Fruit fly (Drosophila melanogaster) Kc167 (cell line): Measurements from ENCODE around the gene CG17124.

Experiments used
- Myc ChIP-seq: fragments of >200 bp; optimal IDR thresholded peaks from 2 replicates; lab custom pipeline; 2017; ENCODE audit warnings: missing external identifiers
- h ChIP-seq: fragments of >200 bp; optimal IDR thresholded peaks from 3 replicates; lab custom pipeline; 2018; ENCODE audit warnings: missing external identifiers
- psq ChIP-seq: fragments of >200 bp; optimal IDR thresholded peaks from 2 replicates; lab custom pipeline; 2017; ENCODE audit warnings: missing external identifiers
- ttk ChIP-seq: sonication (Bioruptor generic); optimal IDR thresholded peaks from 2 replicates; lab custom pipeline; 2017; ENCODE audit warnings: missing external identifiers

DNA sequence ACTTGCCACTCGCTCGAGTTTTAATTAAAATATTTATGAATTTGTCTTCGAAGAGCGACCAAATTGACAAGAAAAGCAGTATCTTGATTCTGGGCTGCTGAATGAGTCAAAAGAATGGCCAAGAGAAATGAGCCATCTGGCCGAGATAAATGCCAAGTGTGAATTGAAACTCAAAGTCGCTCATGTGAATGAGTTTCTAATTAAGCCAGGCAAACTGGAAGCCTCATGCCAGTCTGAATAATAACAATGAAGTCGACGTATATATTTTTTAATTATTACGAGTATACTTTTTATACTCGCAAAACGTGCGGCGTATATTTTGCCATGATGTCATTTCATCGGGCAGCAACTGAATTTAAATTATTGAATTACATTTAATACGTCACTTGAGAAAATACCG lies 46.8 kb downstream of the CG17124 start, which contains the start of gene Lip2:
- TF ChIP-seq psq (lab: Kevin White, UChicago) (no peak), h (lab: Kevin White, UChicago) (no peak), ttk (no peak), Myc (lab: Kevin White, UChicago) (no peak)
